Fruit fly (Drosophila melanogaster): ENCODE results near the gene sta.
A peak's percentile ranks its signal among the peaks of the same experiment; 100 is the strongest.

The sta gene

DNA sequence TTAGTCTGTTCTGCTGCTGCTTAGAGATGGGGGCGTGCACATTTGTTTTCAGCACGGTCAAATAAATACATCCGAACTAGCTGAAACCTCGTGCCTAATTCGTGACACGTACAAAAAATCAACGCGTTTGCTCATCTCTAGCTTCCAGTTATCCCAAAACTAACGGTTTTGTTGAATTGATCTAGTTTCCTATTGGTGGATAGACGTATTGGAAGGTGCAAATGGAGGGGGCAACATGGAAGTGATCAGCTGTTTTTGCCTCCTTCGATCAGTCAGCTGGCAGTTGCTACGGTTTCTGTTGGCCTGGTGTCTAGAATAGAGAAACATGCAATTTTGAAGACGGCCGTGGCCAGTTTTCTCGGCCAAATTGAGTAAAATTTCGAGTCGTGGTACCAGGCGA is 34.4 kb upstream of the sta start (continued):
- TF ChIP-seq Rfx (GFP tag; IDR thresholded peaks at IDR 0.05) (peak; percentile 78), Mad (GFP tag; optimal IDR thresholded peaks at IDR 0.05) (no peak), H2.0 (GFP tag; IDR thresholded peaks at IDR 0.05) (0 out of 2 replicates have a peak, but pooled peaks have one; percentile 12), CG11504 (tag; optimal IDR thresholded peaks at IDR 0.05) (peak; percentile 26), Hr51 (GFP tag; optimal IDR thresholded peaks at IDR 0.05) (peak; percentile 10 to 32), Lim3 (GFP tag; IDR thresholded peaks at IDR 0.05) (no peak), zfh1 (GFP tag; IDR thresholded peaks at IDR 0.05) (0 out of 3 replicates have a peak, but pooled peaks have one; percentile 35), CG8281 (tag; optimal IDR thresholded peaks at IDR 0.05) (no peak), cato (GFP tag; optimal IDR thresholded peaks at IDR 0.05; ENCODE audit: borderline replicate concordance) (no peak), CG11560 (tag; IDR thresholded peaks at IDR 0.05) (no peak), CG17802 (tag; optimal IDR thresholded peaks at IDR 0.05) (no peak), da (GFP tag; optimal IDR thresholded peaks at IDR 0.05) (no peak), sim (GFP tag; IDR thresholded peaks at IDR 0.05) (no peak), CG3407 (GFP tag; optimal IDR thresholded peaks at IDR 0.05) (no peak), CG1602 (GFP tag; optimal IDR thresholded peaks at IDR 0.05) (no peak), CG11247 (GFP tag; IDR thresholded peaks at IDR 0.05) (peak; percentile 55), CG3281 (GFP tag; optimal IDR thresholded peaks at IDR 0.05) (peak; percentile 4), tx (GFP tag; optimal IDR thresholded peaks at IDR 0.05) (peak; percentile 2), CG17612 (GFP tag; IDR thresholded peaks at IDR 0.05) (no peak), luna (GFP tag; optimal IDR thresholded peaks at IDR 0.05) (no peak), en (GFP tag; optimal IDR thresholded peaks at IDR 0.05) (peak; percentile 1), E2f1 (GFP tag; IDR thresholded peaks at IDR 0.05) (no peak), CG34376 (GFP tag; optimal IDR thresholded peaks at IDR 0.05) (peak; percentile 55), CG7372 (GFP tag; IDR thresholded peaks at IDR 0.05) (no peak), Nf-YA (GFP tag; IDR thresholded peaks at IDR 0.05) (peak; percentile 28; the same call in 1 of the 2 replicates), ken (GFP tag; IDR thresholded peaks at IDR 0.05) (peak; percentile 30; the same call in 1 of the 3 replicates), CG12236 (GFP tag; optimal IDR thresholded peaks at IDR 0.05) (no peak), her (GFP tag; optimal IDR thresholded peaks at IDR 0.05) (peak; percentile 62), Fer2 (tag; optimal IDR thresholded peaks at IDR 0.05) (no peak), exex (tag; optimal IDR thresholded peaks at IDR 0.05) (no peak), grau (tag; optimal IDR thresholded peaks at IDR 0.05) (peak; percentile 49), grn (GFP tag; optimal IDR thresholded peaks at IDR 0.05) (no peak), CG14014 (GFP tag; IDR thresholded peaks at IDR 0.05) (peak; percentile 41; the same call in 1 of the 2 replicates), eve (GFP tag; optimal IDR thresholded peaks at IDR 0.05) (no peak), Sry-β (GFP tag; optimal IDR thresholded peaks at IDR 0.05) (peak; percentile 8), CG33213 (GFP tag; optimal IDR thresholded peaks at IDR 0.05) (peak; percentile 35), tna (GFP tag; IDR thresholded peaks at IDR 0.05; ENCODE audit: partially characterized antibody) (peak; percentile 77), NK7.1 (GFP tag; optimal IDR thresholded peaks at IDR 0.05) (no peak), ara (GFP tag; IDR thresholded peaks at IDR 0.05) (no peak), sc (optimal IDR thresholded peaks at IDR 0.05) (no peak), sc (GFP tag; optimal IDR thresholded peaks at IDR 0.05) (no peak), Gsc (GFP tag; IDR thresholded peaks at IDR 0.05) (no peak), CG34422 (GFP tag; IDR thresholded peaks at IDR 0.05) (no peak), psq (GFP tag; optimal IDR thresholded peaks at IDR 0.05) (no peak), knrl (GFP tag; IDR thresholded peaks at IDR 0.05; ENCODE audit: partially characterized antibody) (peak; percentile 89), stwl (tag; optimal IDR thresholded peaks at IDR 0.05) (no peak), ssp (GFP tag; IDR thresholded peaks at IDR 0.05) (no peak), TFAM (GFP tag; optimal IDR thresholded peaks at IDR 0.05) (no peak), CG13775 (GFP tag; optimal IDR thresholded peaks at IDR 0.05) (peak; percentile 40), CG11456 (GFP tag; IDR thresholded peaks at IDR 0.05) (peak; percentile 26; the same call in 1 of the 3 replicates), ato (GFP tag; IDR thresholded peaks at IDR 0.05; ENCODE audit: partially characterized antibody) (peak; percentile 73)
